Worm (Caenorhabditis elegans): ENCODE results near the gene rla-2.

rla-2 gene

DNA sequence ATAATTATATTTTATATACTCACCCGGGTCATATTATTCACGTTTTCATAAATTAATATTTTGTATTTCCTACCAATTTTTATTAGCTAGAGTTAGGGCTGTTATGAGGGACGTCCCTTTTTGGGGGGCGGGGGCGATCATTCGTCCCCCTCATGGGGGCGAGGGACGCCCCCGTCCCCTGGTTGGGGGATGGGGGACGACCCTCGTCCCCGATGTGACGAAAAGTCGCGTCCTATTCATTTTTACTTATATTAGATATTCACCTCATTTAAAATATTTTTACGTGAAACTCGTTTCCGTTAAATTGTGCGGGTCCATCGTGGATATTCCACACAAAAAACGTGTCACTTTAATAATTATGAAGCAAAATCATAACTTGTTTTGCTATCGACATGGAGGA is 21.5 kb downstream of the rla-2 start, which contains the start of gene W02A2.12 (continued):
- peak; percentile 80 for TF ChIP-seq zfh-2 (GFP tag; conservative IDR thresholded peaks at IDR 0.05)

DNA sequence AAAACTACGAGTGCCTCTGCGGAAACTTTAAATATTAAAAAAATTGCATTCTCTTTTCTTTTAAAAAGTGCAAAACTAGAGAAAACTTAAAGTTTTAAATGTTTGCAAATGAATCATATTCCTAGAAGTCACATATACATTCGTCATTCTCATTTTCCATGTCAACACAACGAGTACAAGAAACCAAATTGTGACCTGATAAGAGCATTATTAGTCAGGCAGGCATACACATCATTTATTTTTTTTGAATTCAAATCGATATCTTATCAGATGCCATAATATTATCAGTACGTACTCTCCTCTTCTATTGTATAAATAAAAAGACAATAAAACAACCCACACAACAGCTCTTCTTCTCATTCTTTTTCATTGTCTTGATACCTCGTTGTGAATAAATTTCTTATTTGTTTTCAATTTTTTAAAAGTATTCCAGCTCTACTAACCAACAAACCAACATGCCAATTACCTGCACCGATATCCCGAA is 22.8 kb downstream of the rla-2 start, which contains the start of gene W02A2.9:
TSS of gene W02A2.9 (plus strand) at position 434 of the 484 bp plus-strand sequence.
- TF ChIP-seq ceh-40 (GFP tag; IDR thresholded peaks at IDR 0.05) (no peak), nfyb-1 (GFP tag; IDR thresholded peaks at IDR 0.05) (peak; percentile 48; the same call in 1 of the 2 replicates), nhr-80 (tag; optimal IDR thresholded peaks at IDR 0.05) (peak; percentile 59)

DNA sequence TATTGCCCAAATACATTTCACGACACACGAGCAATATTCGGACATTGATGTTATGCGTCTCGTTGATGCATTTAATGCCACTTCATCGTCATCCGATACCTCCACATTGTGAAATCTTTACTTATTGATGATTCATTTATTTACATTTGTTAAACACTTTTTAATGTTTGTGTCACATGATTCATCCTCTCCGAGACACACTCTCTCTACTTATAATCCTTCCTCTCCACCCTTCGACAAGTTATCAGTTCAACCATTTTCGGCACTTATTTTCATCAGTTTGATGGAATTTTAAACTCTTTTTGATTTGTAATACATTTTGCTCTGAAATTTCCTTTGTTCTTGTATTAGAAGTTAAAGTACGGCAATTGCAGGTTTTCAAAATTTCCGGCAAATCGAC is 24.0 kb downstream of the rla-2 start:
- no peak for TF ChIP-seq egl-44 (GFP tag; IDR thresholded peaks at IDR 0.05)
- peak; percentile 12 for TF ChIP-seq nhr-80 (tag; optimal IDR thresholded peaks at IDR 0.05)

DNA sequence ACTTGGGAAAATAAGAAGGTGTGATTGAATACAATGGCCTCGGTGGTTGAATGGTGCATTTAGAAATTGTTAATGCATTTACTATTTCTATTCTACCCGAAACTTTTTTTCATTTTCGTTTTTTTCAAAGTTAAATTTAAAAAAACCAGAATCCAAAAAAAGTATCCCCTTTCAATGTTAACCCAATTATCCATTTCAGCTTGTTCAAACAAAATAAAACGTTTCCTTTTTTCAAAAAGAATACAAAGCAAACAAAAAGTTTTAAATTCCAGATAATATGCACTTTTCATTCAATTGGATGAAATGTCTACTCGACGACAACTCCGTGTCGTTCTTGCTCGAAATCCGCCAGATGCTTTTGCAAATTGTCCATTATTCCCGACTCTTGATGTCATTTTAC is 27.5 kb downstream of the rla-2 start, which contains the start of gene W02A2.5:
TSS of gene W02A2.5 (plus strand) at position 301 of the 400 bp plus-strand sequence.
- TF ChIP-seq attf-6 (GFP tag; IDR thresholded peaks at IDR 0.05) (no peak), Y79H2A.3 (GFP tag; conservative IDR thresholded peaks at IDR 0.05) (no peak), snpc-3.4 (tag; optimal IDR thresholded peaks at IDR 0.05) (no peak), rec-8 (tag; optimal IDR thresholded peaks at IDR 0.05) (no peak), zim-3 (tag; optimal IDR thresholded peaks at IDR 0.05) (no peak), nhr-179 (tag; optimal IDR thresholded peaks at IDR 0.05) (no peak), ztf-3 (GFP tag; optimal IDR thresholded peaks at IDR 0.05) (no peak), ets-4 (GFP tag; optimal IDR thresholded peaks at IDR 0.05) (no peak)

DNA sequence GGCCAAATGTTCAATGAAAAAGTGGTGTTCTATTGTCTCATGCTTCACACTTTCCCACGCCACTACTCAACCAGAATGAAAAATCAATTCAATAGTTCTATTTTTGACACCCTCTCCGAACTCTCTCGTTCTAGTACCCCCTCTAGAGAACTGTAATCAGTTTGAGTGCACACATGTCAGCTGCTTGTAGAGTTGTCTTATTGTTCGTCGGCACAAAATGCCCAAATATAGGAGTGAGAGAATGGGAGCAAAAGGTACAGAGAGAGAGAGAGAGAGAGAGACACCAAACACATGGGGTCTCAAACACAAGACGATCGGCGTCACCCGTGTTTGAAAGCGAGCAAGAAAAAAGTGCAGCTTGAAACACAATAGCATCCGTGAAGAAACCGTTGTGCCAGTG is 35.8 kb downstream of the rla-2 start:
- no peak for TF ChIP-seq lin-40 (tag; optimal IDR thresholded peaks at IDR 0.05)
- TF ChIP-seq dox-1 (GFP tag; IDR thresholded peaks at IDR 0.05), result 0 out of 2 replicates have a peak, but pooled peaks have one; percentile 41
- no peak for TF ChIP-seq rpc-1 (optimal IDR thresholded peaks at IDR 0.05)
- TF ChIP-seq rpc-1 (tag; optimal IDR thresholded peaks at IDR 0.05), result no peak
- TF ChIP-seq mcd-1 (GFP tag; IDR thresholded peaks at IDR 0.05), result no peak
- TF ChIP-seq aptf-3 (GFP tag; IDR thresholded peaks at IDR 0.05), result no peak
- no peak for TF ChIP-seq aptf-2 (GFP tag; conservative IDR thresholded peaks at IDR 0.05)
- TF ChIP-seq cebp-2 (GFP tag; IDR thresholded peaks at IDR 0.05), result no peak
- TF ChIP-seq F39B2.1 (GFP tag; IDR thresholded peaks at IDR 0.05), result no peak
- no peak for TF ChIP-seq ekl-4 (GFP tag; IDR thresholded peaks at IDR 0.05)
- no peak for TF ChIP-seq Y79H2A.3 (GFP tag; conservative IDR thresholded peaks at IDR 0.05)
- TF ChIP-seq efl-1 (GFP tag; optimal IDR thresholded peaks at IDR 0.05), result no peak
- TF ChIP-seq attf-5 (GFP tag; optimal IDR thresholded peaks at IDR 0.05), result peak; percentile 11
- 0 out of 2 replicates have a peak, but pooled peaks have one; percentile 29 for TF ChIP-seq nfyb-1 (GFP tag; IDR thresholded peaks at IDR 0.05)
- no peak for TF ChIP-seq ceh-40 (GFP tag; IDR thresholded peaks at IDR 0.05)
- TF ChIP-seq rec-8 (tag; optimal IDR thresholded peaks at IDR 0.05), result no peak
- no peak for TF ChIP-seq cebp-1 (GFP tag; IDR thresholded peaks at IDR 0.05)
- TF ChIP-seq cebp-1 (tag; optimal IDR thresholded peaks at IDR 0.05), result peak; percentile 60
- no peak for TF ChIP-seq mxl-1 (tag; optimal IDR thresholded peaks at IDR 0.05)
- TF ChIP-seq snpc-3.4 (tag; optimal IDR thresholded peaks at IDR 0.05), result no peak
- TF ChIP-seq mes-4 (tag; optimal IDR thresholded peaks at IDR 0.05), result no peak
- TF ChIP-seq tbx-9 (tag; optimal IDR thresholded peaks at IDR 0.05; ENCODE audit: borderline replicate concordance), result no peak
- TF ChIP-seq bed-1 (GFP tag; IDR thresholded peaks at IDR 0.05), result no peak
- TF ChIP-seq atf-7 (tag; optimal IDR thresholded peaks at IDR 0.05), result peak; percentile 14
- TF ChIP-seq ceh-79 (tag; optimal IDR thresholded peaks at IDR 0.05), result no peak
- TF ChIP-seq ztf-28 (GFP tag; IDR thresholded peaks at IDR 0.05), result no peak
- no peak for TF ChIP-seq tlf-1 (GFP tag; optimal IDR thresholded peaks at IDR 0.05)
- no peak for TF ChIP-seq lin-35 (GFP tag; optimal IDR thresholded peaks at IDR 0.05)
- TF ChIP-seq Y53G8AR.9 (GFP tag; conservative IDR thresholded peaks at IDR 0.05), result no peak
- TF ChIP-seq nhr-120 (GFP tag; IDR thresholded peaks at IDR 0.05), result no peak
- peak; percentile 18 for TF ChIP-seq ztf-26 (tag; optimal IDR thresholded peaks at IDR 0.05)
- TF ChIP-seq madf-3 (GFP tag; IDR thresholded peaks at IDR 0.05), result no peak
- TF ChIP-seq ztf-25 (GFP tag; IDR thresholded peaks at IDR 0.05), result no peak
- TF ChIP-seq xnd-1 (tag; optimal IDR thresholded peaks at IDR 0.05), result no peak
- no peak for TF ChIP-seq ztf-3 (GFP tag; optimal IDR thresholded peaks at IDR 0.05)

Data from whole organism, young adult.